Worm (Caenorhabditis elegans): Measurements from ENCODE around the gene elpc-2.

- TF ChIP-seq snpc-4 (tag; optimal IDR thresholded peaks at IDR 0.05) (peak; percentile 46), tbx-2 (tag; optimal IDR thresholded peaks at IDR 0.05) (peak; percentile 71), C34B4.2 (tag; optimal IDR thresholded peaks at IDR 0.05) (no peak), lsy-2 (tag; optimal IDR thresholded peaks at IDR 0.05) (peak; percentile 86 to 93), zag-1 (tag; optimal IDR thresholded peaks at IDR 0.05) (no peak), ama-1 (optimal IDR thresholded peaks at IDR 0.05) (peak; percentile 7), ztf-11 (tag; optimal IDR thresholded peaks at IDR 0.05) (peak in 1 of 2 experiments; percentile 40), elt-2 (tag; optimal IDR thresholded peaks at IDR 0.05) (no peak), fkh-10 (GFP tag; optimal IDR thresholded peaks at IDR 0.05) (no peak), skn-1 (tag; optimal IDR thresholded peaks at IDR 0.05) (peak; percentile 89), nhr-47 (tag; optimal IDR thresholded peaks at IDR 0.05) (peak; percentile 76), pax-3 (tag; optimal IDR thresholded peaks at IDR 0.05) (peak; percentile 63), nhr-11 (tag; optimal IDR thresholded peaks at IDR 0.05) (no peak), lin-15B (tag; optimal IDR thresholded peaks at IDR 0.05) (peak; percentile 92)
These were observed 14.4 kb downstream of the elpc-2 start, which contains the start of the genes rsp-3 and spin-4 for ce11 chrIII:12687872-12688375.

All from whole organism, L1 larva.